Worm (Caenorhabditis elegans) whole organism, L1 larva: ENCODE data around the gene lgc-30.

Source experiments
- C16A3.4 ChIP-seq: fragments of 150-350 bp; optimal IDR thresholded peaks from 2 replicates; lab custom pipeline; 2014; ENCODE audit warnings: missing biosample characterization, missing genetic modification characterization
- F16B12.6 ChIP-seq: fragments of 150-350 bp; optimal IDR thresholded peaks from 2 replicates; lab custom pipeline; 2014; ENCODE audit warnings: missing biosample characterization, missing genetic modification characterization
- alr-1 ChIP-seq: fragments of 200-800 bp; sonication (Bioruptor generic); optimal IDR thresholded peaks from 2 replicates; lab custom pipeline; 2018; ENCODE audit warnings: borderline replicate concordance, mild to moderate bottlenecking, missing genetic modification characterization, missing compliant biosample characterization
- ama-1 ChIP-seq: fragments of 150-350 bp; optimal IDR thresholded peaks from 2 replicates; lab custom pipeline; 2014
- blmp-1 ChIP-seq: fragments of 150-350 bp; optimal IDR thresholded peaks from 2 replicates; lab custom pipeline; 2014; ENCODE audit warnings: missing biosample characterization, missing genetic modification characterization
- ceh-90 ChIP-seq: sonication (generic microtip); optimal IDR thresholded peaks from 2 replicates; lab custom pipeline; 2016; ENCODE audit warnings: missing genetic modification characterization, missing compliant biosample characterization
- ces-1 ChIP-seq: fragments of 150-350 bp; optimal IDR thresholded peaks from 2 replicates; lab custom pipeline; 2014; ENCODE audit warnings: missing biosample characterization, missing genetic modification reagents, missing genetic modification characterization
- dpl-1 ChIP-seq, 3 experiments: fragments of 150-350 bp in 2 of 3; sonication (generic microtip) in 1 of 3; optimal IDR thresholded peaks; 2 replicates each; lab custom pipeline; 2014 to 2017; ENCODE audit warnings: missing biosample characterization in 3 of 3, missing genetic modification characterization in 3 of 3, missing genetic modification reagents in 3 of 3
- dsc-1 ChIP-seq: sonication (generic microtip); optimal IDR thresholded peaks from 2 replicates; lab custom pipeline; 2016; ENCODE audit warnings: mild to moderate bottlenecking, missing genetic modification characterization, missing compliant biosample characterization
- efl-1 ChIP-seq, 4 experiments: fragments of 150-350 bp; optimal IDR thresholded peaks in 3 of 4; peaks in 1 of 4; 1 replicate in 1 of 4; 2 replicates in 3 of 4; lab custom pipeline; 2014; ENCODE audit warnings: missing biosample characterization in 2 of 4, missing genetic modification characterization in 2 of 4, missing genetic modification reagents in 2 of 4
- elt-3 ChIP-seq, 6 experiments: fragments of 150-350 bp in 1 of 6; sonication (generic microtip); optimal IDR thresholded peaks; 2 replicates each; lab custom pipeline; 2017 to 2018; ENCODE audit warnings: missing biosample characterization in 6 of 6, missing genetic modification characterization in 6 of 6, inconsistent platforms in 1 of 6
- ets-5 ChIP-seq: fragments of 200-800 bp; sonication (Bioruptor generic); IDR thresholded peaks from 2 replicates; pipeline ENCODE4 v1.3.6; 2022; ENCODE audit warnings: missing genetic modification characterization, missing compliant biosample characterization
- fkh-10 ChIP-seq: sonication (generic microtip); optimal IDR thresholded peaks from 2 replicates; lab custom pipeline; 2017; ENCODE audit warnings: missing biosample characterization, missing genetic modification reagents, missing genetic modification characterization
- fkh-4 ChIP-seq: sonication (generic microtip); optimal IDR thresholded peaks from 2 replicates; lab custom pipeline; 2016; ENCODE audit warnings: missing compliant biosample characterization, missing genetic modification characterization, borderline replicate concordance
- fkh-8 ChIP-seq: sonication (generic microtip); optimal IDR thresholded peaks from 2 replicates; lab custom pipeline; 2016; ENCODE audit warnings: mild to moderate bottlenecking, missing genetic modification characterization, missing compliant biosample characterization
- fos-1 ChIP-seq: fragments of 150-350 bp; optimal IDR thresholded peaks from 2 replicates; lab custom pipeline; 2014; ENCODE audit warnings: missing biosample characterization, missing genetic modification characterization
- grh-1 ChIP-seq: fragments of 200-800 bp; sonication (Bioruptor generic); IDR thresholded peaks from 2 replicates; pipeline ENCODE4 v1.3.6; 2022; ENCODE audit warnings: missing genetic modification reagents, missing genetic modification characterization, missing compliant biosample characterization
- hlh-4 ChIP-seq: sonication (generic microtip); optimal IDR thresholded peaks from 2 replicates; lab custom pipeline; 2016; ENCODE audit warnings: mild to moderate bottlenecking, missing genetic modification characterization, missing compliant biosample characterization
- hpl-2 ChIP-seq: fragments of 150-350 bp; optimal IDR thresholded peaks from 2 replicates; lab custom pipeline; 2014; ENCODE audit warnings: missing biosample characterization, missing genetic modification reagents, missing genetic modification characterization
- irx-1 ChIP-seq: sonication (generic microtip); optimal IDR thresholded peaks from 2 replicates; lab custom pipeline; 2016; ENCODE audit warnings: missing genetic modification characterization, missing compliant biosample characterization
- lin-15B ChIP-seq: fragments of 150-350 bp; sonication (generic microtip); optimal IDR thresholded peaks from 3 replicates; lab custom pipeline; 2014; ENCODE audit warnings: missing biosample characterization, missing genetic modification characterization
- lin-35 ChIP-seq, 2 experiments: fragments of 150-350 bp; optimal IDR thresholded peaks; 2 replicates each; lab custom pipeline; 2014; ENCODE audit warnings: missing biosample characterization in 2 of 2, missing genetic modification characterization in 2 of 2, missing genetic modification reagents in 2 of 2
- lir-3 ChIP-seq: sonication (generic microtip); optimal IDR thresholded peaks from 2 replicates; lab custom pipeline; 2016; ENCODE audit warnings: mild to moderate bottlenecking, missing genetic modification characterization, moderate library complexity, missing compliant biosample characterization; ENCODE audit not compliant: poor library complexity
- lsy-2 ChIP-seq, 2 experiments: fragments of 150-350 bp; optimal IDR thresholded peaks; 2 replicates each; lab custom pipeline; 2014; ENCODE audit warnings: missing biosample characterization in 2 of 2, missing genetic modification characterization in 2 of 2
- mdl-1 ChIP-seq, 2 experiments: fragments of 150-350 bp; optimal IDR thresholded peaks; 2 replicates each; lab custom pipeline; 2014 to 2017; ENCODE audit warnings: missing biosample characterization in 2 of 2, missing genetic modification characterization in 2 of 2, inconsistent platforms in 1 of 2
- mef-2 ChIP-seq: fragments of 150-350 bp; optimal IDR thresholded peaks from 2 replicates; lab custom pipeline; 2014; ENCODE audit warnings: missing biosample characterization, missing genetic modification characterization
- nhr-19 ChIP-seq: fragments of 200-800 bp; sonication (Bioruptor generic); conservative IDR thresholded peaks from 2 replicates; pipeline ENCODE4 v1.3.6; 2022; ENCODE audit warnings: missing genetic modification characterization, missing compliant biosample characterization
- nhr-20 ChIP-seq: sonication (generic microtip); optimal IDR thresholded peaks from 2 replicates; lab custom pipeline; 2016; ENCODE audit warnings: mild to moderate bottlenecking, missing genetic modification characterization, missing compliant biosample characterization
- nhr-237 ChIP-seq: fragments of 150-350 bp; optimal IDR thresholded peaks from 2 replicates; lab custom pipeline; 2014; ENCODE audit warnings: missing biosample characterization, missing genetic modification characterization
- nhr-28 ChIP-seq: fragments of 150-350 bp; optimal IDR thresholded peaks from 2 replicates; lab custom pipeline; 2014; ENCODE audit warnings: missing biosample characterization, missing genetic modification characterization
- nhr-47 ChIP-seq: sonication (generic microtip); optimal IDR thresholded peaks from 2 replicates; lab custom pipeline; 2016; ENCODE audit warnings: mild to moderate bottlenecking, missing genetic modification characterization, moderate library complexity, missing compliant biosample characterization
- nhr-71 ChIP-seq: sonication (generic microtip); optimal IDR thresholded peaks from 2 replicates; lab custom pipeline; 2016; ENCODE audit warnings: mild to moderate bottlenecking, missing genetic modification characterization, moderate library complexity, missing compliant biosample characterization
- nhr-76 ChIP-seq: sonication (generic microtip); optimal IDR thresholded peaks from 2 replicates; lab custom pipeline; 2017; ENCODE audit warnings: missing biosample characterization, missing genetic modification characterization
- pax-3 ChIP-seq: fragments of 200-800 bp; sonication (Bioruptor generic); optimal IDR thresholded peaks from 2 replicates; lab custom pipeline; 2018; ENCODE audit warnings: mild to moderate bottlenecking, missing genetic modification characterization, moderate library complexity, missing compliant biosample characterization
- pqm-1 ChIP-seq: sonication (generic microtip); optimal IDR thresholded peaks from 3 replicates; lab custom pipeline; 2017; ENCODE audit warnings: missing biosample characterization, missing genetic modification characterization
- rnt-1 ChIP-seq: sonication (generic microtip); optimal IDR thresholded peaks from 2 replicates; lab custom pipeline; 2016; ENCODE audit warnings: mild to moderate bottlenecking, missing genetic modification characterization, moderate library complexity, missing compliant biosample characterization
- skn-1 ChIP-seq: fragments of 150-350 bp; optimal IDR thresholded peaks from 2 replicates; lab custom pipeline; 2014; ENCODE audit warnings: missing biosample characterization, missing genetic modification characterization
- snpc-4 ChIP-seq: fragments of 150-350 bp; optimal IDR thresholded peaks from 2 replicates; lab custom pipeline; 2014; ENCODE audit warnings: missing biosample characterization, missing genetic modification characterization
- sox-4 ChIP-seq: sonication (generic microtip); optimal IDR thresholded peaks from 2 replicates; lab custom pipeline; 2016; ENCODE audit warnings: missing genetic modification characterization, missing compliant biosample characterization
- sup-37 ChIP-seq: fragments of 200-800 bp; sonication (Bioruptor generic); optimal IDR thresholded peaks from 2 replicates; lab custom pipeline; 2018; ENCODE audit warnings: mild to moderate bottlenecking, missing genetic modification characterization, missing compliant biosample characterization
- swsn-7 ChIP-seq: sonication (generic microtip); optimal IDR thresholded peaks from 2 replicates; lab custom pipeline; 2016; ENCODE audit warnings: missing genetic modification characterization, missing compliant biosample characterization
- unc-130 ChIP-seq: fragments of 150-350 bp; optimal IDR thresholded peaks from 2 replicates; lab custom pipeline; 2017; ENCODE audit warnings: missing biosample characterization, missing genetic modification characterization, inconsistent platforms
- unc-30 ChIP-seq: sonication (generic microtip); optimal IDR thresholded peaks from 2 replicates; lab custom pipeline; 2017; ENCODE audit warnings: missing biosample characterization, missing genetic modification characterization
- zag-1 ChIP-seq: fragments of 150-350 bp; optimal IDR thresholded peaks from 2 replicates; lab custom pipeline; 2014; ENCODE audit warnings: missing biosample characterization, missing genetic modification characterization
- zip-4 ChIP-seq: fragments of 200-800 bp; sonication (Bioruptor generic); optimal IDR thresholded peaks from 2 replicates; lab custom pipeline; 2018; ENCODE audit warnings: mild to moderate bottlenecking, missing genetic modification characterization, moderate library complexity, missing compliant biosample characterization
- ztf-4 ChIP-seq: fragments of 150-350 bp; optimal IDR thresholded peaks from 2 replicates; lab custom pipeline; 2014; ENCODE audit warnings: missing biosample characterization, missing genetic modification characterization

The lgc-30 gene

DNA sequence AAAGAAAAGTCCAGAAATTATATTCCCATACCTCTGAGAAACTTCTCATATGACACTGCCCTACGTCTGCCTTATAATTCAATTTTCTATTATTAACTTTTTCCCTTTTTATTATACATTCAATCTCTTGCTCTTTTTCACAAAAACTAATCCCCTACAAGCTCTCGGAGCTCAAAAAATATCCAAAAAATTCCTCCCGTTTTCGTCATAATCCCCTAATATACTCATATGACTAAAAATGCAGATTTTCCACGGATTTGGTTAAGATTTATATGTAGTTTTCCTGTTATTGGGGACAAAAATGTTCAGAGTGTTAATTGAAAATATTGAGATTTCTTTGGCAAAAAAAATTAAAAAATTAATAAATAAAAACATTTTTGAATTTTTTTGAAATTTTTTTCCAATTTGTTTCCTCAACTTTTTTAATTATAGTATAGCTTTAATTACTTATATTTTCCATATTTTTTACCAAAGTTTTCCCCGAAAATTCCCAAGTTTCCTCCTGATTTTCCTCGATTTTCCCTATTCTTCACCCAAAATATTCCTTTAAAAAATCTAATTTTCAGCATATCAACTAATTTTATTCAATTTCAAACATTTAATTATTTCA is at the start of gene lgc-30:
Gene lgc-30 (plus strand): TSS at position 560 of the 610 bp plus-strand sequence.
- TF ChIP-seq sox-4 (tag; lab: Kevin White, UChicago) (peak; percentile 7), nhr-71 (tag; lab: Kevin White, UChicago) (no peak), fkh-8 (tag; lab: Kevin White, UChicago) (peak; percentile 74), pax-3 (tag; lab: Kevin White, UChicago) (peak; percentile 49), dsc-1 (peak; percentile 94), nhr-76 (tag; lab: Kevin White, UChicago) (no peak), fkh-4 (tag; lab: Kevin White, UChicago) (peak; percentile 16), nhr-47 (tag; lab: Kevin White, UChicago) (peak; percentile 49)
- TF ChIP-seq, all 84 proteins: peak for 6

DNA sequence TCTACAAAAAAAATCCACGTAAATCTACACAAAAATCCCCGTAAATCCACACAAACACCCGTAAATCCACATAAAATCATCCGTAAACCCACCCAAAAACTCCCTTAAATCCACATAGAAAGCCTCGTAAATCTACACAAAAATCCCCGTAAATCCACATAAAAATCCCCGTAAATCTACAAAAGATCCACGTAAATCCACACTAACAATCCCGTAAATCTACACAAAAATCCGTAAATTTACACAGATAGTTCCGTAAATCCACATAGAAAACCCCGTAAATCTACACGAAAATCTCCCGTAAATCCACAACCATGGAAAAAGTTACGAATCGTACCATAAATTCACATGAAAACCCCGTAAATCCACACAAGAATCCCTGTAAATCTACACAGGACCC is 46.0 kb upstream of the lgc-30 start:
- TF ChIP-seq nhr-28 (tag; lab: Kevin White, UChicago) = no peak
- no peak for TF ChIP-seq snpc-4 (tag; lab: Kevin White, UChicago)
- TF ChIP-seq hlh-4 (tag; lab: Kevin White, UChicago) = no peak
- TF ChIP-seq fkh-10 (GFP tag; lab: Kevin White, UChicago) = no peak
- no peak for TF ChIP-seq ets-5 (GFP tag; lab: Robert Waterston, UW)
- no peak for TF ChIP-seq swsn-7 (tag; lab: Kevin White, UChicago)
- no peak for TF ChIP-seq ama-1 (lab: Kevin White, UChicago)
- TF ChIP-seq fkh-4 (tag; lab: Kevin White, UChicago) = no peak
- TF ChIP-seq grh-1 (GFP tag; lab: Robert Waterston, UW) = no peak
- TF ChIP-seq nhr-76 (tag; lab: Kevin White, UChicago) = no peak
- TF ChIP-seq lin-35 (GFP tag; optimal IDR thresholded peaks at IDR 0.05; lab: Kevin White, UChicago) = no peak
- TF ChIP-seq unc-30 = no peak
- TF ChIP-seq irx-1 (tag; lab: Kevin White, UChicago) = no peak
- TF ChIP-seq mef-2 (tag; lab: Kevin White, UChicago) = no peak

DNA sequence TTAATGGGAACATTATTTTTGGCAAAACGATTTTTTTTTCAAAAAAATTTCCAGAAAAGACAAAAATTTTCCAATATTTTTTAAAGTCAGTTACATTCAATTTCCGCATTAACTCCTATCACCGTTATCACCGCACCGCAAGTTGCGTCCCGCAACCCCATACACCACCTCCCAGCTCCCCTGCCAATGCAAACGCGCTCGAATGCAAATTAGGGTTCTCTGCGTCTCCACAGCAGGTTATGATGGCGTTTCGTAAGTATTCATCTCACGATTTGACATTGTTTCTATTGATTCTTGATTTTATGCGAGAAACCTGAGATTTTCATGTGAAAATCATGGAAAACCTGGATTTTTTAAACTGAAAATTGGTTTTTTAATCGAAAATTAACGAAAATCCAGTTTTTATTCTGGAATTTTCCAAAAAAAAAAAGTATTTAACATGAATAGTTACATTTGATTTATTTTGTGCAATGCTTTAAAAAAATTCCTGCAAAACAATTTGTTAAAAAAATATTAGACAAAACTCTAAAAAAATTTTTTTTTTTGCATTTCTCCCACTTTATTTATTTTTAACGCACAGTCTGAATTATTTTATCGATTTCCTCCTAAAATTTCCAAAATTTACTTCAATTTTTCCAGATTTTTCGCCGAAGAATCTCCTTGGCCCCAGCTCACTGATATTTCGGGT is 39.8 kb upstream of the lgc-30 start, which contains the start of gene mak-2:
Gene mak-2 (plus strand): TSS at position 638 of the 688 bp plus-strand sequence.
- no peak for TF ChIP-seq ztf-4 (tag; lab: Kevin White, UChicago)
- TF ChIP-seq skn-1 (tag; lab: Kevin White, UChicago) = peak; percentile 79
- TF ChIP-seq fkh-10 (GFP tag; lab: Kevin White, UChicago) = peak; percentile 30
- no peak for TF ChIP-seq nhr-237
- TF ChIP-seq unc-130 (tag; lab: Kevin White, UChicago) = peak; percentile 61
- no peak for TF ChIP-seq ama-1 (lab: Kevin White, UChicago)
- TF ChIP-seq ceh-90 (tag; lab: Kevin White, UChicago) = no peak
- TF ChIP-seq pqm-1 (tag; lab: Kevin White, UChicago) = peak; percentile 59
- TF ChIP-seq elt-3 (tag; optimal IDR thresholded peaks at IDR 0.05; lab: Kevin White, UChicago) = peak in 1 of 6 experiments; percentile 24
- peak in 1 of 2 experiments; percentile 56 for TF ChIP-seq mdl-1 (tag; optimal IDR thresholded peaks at IDR 0.05; lab: Kevin White, UChicago)
- TF ChIP-seq hpl-2 = no peak
- peak; percentile 69 to 85 for TF ChIP-seq lsy-2 (tag; optimal IDR thresholded peaks at IDR 0.05; lab: Kevin White, UChicago)
- peak; percentile 89 for TF ChIP-seq lin-15B (tag; lab: Kevin White, UChicago)
- no peak for TF ChIP-seq zag-1 (tag; lab: Kevin White, UChicago)
- peak; percentile 84 for TF ChIP-seq C16A3.4 (tag; lab: Kevin White, UChicago)
- TF ChIP-seq fos-1 = peak; percentile 66
- TF ChIP-seq sup-37 (GFP tag; lab: Kevin White, UChicago) = no peak
- peak; percentile 63 for TF ChIP-seq nhr-19 (GFP tag; lab: Robert Waterston, UW)
- peak; percentile 84 to 93 for TF ChIP-seq efl-1 (optimal IDR thresholded peaks at IDR 0.05; lab: Kevin White, UChicago)
- TF ChIP-seq efl-1 (GFP tag; optimal IDR thresholded peaks at IDR 0.05 in 1 of 2; lab: Kevin White, UChicago) = peak; percentile 80 to 97
- TF ChIP-seq F16B12.6 (tag; lab: Kevin White, UChicago) = peak; percentile 28
- no peak for TF ChIP-seq nhr-76 (tag; lab: Kevin White, UChicago)
- peak; percentile 84 for TF ChIP-seq rnt-1 (tag; lab: Kevin White, UChicago)
- TF ChIP-seq alr-1 (tag; lab: Kevin White, UChicago) = no peak
- no peak for TF ChIP-seq unc-30
- TF ChIP-seq zip-4 (GFP tag; lab: Kevin White, UChicago) = no peak
- no peak for TF ChIP-seq ces-1 (GFP tag; lab: Kevin White, UChicago)
- TF ChIP-seq hlh-4 (tag; lab: Kevin White, UChicago) = no peak
- no peak for TF ChIP-seq lir-3 (tag; lab: Kevin White, UChicago)
- peak; percentile 60 for TF ChIP-seq blmp-1 (tag; lab: Kevin White, UChicago)
- TF ChIP-seq nhr-20 (tag; lab: Kevin White, UChicago) = peak; percentile 60
- peak; percentile 69 to 83 (median 76) for TF ChIP-seq dpl-1 (GFP tag; optimal IDR thresholded peaks at IDR 0.05; lab: Kevin White, UChicago)
